Fruit fly (Drosophila melanogaster): ENCODE data around the gene CG14823.

Gene CG14823

dm6 chr3L:7090764-7091163 lies 24.6 kb downstream of the CG14823 start (continued):
- no peak for TF ChIP-seq CG31388 (GFP tag; optimal IDR thresholded peaks at IDR 0.05)
- TF ChIP-seq CoRest (tag; optimal IDR thresholded peaks at IDR 0.05) = peak; percentile 53
- peak; percentile 51 for TF ChIP-seq slbo (GFP tag; IDR thresholded peaks at IDR 0.05)
- peak; percentile 85 for TF ChIP-seq CG11504 (tag; optimal IDR thresholded peaks at IDR 0.05)
- peak; percentile 75; the same call in 2 of the 3 replicates for TF ChIP-seq CG34422 (GFP tag; IDR thresholded peaks at IDR 0.05)
- TF ChIP-seq D19A (tag; optimal IDR thresholded peaks at IDR 0.05) = peak; percentile 57
- TF ChIP-seq prd (optimal IDR thresholded peaks at IDR 0.05) = no peak
- TF ChIP-seq prd (GFP tag; IDR thresholded peaks at IDR 0.05) = peak; percentile 82
- TF ChIP-seq pnt (GFP tag; optimal IDR thresholded peaks at IDR 0.05) = peak; percentile 44
- peak; percentile 34 for TF ChIP-seq gcm (GFP tag; optimal IDR thresholded peaks at IDR 0.05)
- TF ChIP-seq CG10209 (GFP tag; optimal IDR thresholded peaks at IDR 0.05) = peak; percentile 32
- TF ChIP-seq Atf-2 (GFP tag; optimal IDR thresholded peaks at IDR 0.05) = no peak
- peak; percentile 78 for TF ChIP-seq lab (GFP tag; optimal IDR thresholded peaks at IDR 0.05)
- TF ChIP-seq NfI (GFP tag; optimal IDR thresholded peaks at IDR 0.05) = peak; percentile 34
- no peak for TF ChIP-seq bigmax (GFP tag; optimal IDR thresholded peaks at IDR 0.05)
- peak; percentile 68 for TF ChIP-seq Oaz (GFP tag; IDR thresholded peaks at IDR 0.05)
- TF ChIP-seq CG4854 (GFP tag; optimal IDR thresholded peaks at IDR 0.05) = peak; percentile 21
- TF ChIP-seq CG10979 (tag; optimal IDR thresholded peaks at IDR 0.05) = peak; percentile 64
- TF ChIP-seq ap (GFP tag; IDR thresholded peaks at IDR 0.05) = peak; percentile 60
- TF ChIP-seq kni (GFP tag; optimal IDR thresholded peaks at IDR 0.05) = no peak
- TF ChIP-seq CG14441 (GFP tag; IDR thresholded peaks at IDR 0.05) = peak; percentile 88
- TF ChIP-seq CG10654 (GFP tag; optimal IDR thresholded peaks at IDR 0.05) = peak; percentile 58
- TF ChIP-seq CG4404 (GFP tag; IDR thresholded peaks at IDR 0.05) = peak; percentile 47
- no peak for TF ChIP-seq CG18011 (GFP tag; optimal IDR thresholded peaks at IDR 0.05)
- TF ChIP-seq Gsc (GFP tag; IDR thresholded peaks at IDR 0.05) = peak; percentile 22; the same call in 1 of the 2 replicates
- TF ChIP-seq CG12391 (tag; optimal IDR thresholded peaks at IDR 0.05) = peak; percentile 54
- no peak for TF ChIP-seq vnd (GFP tag; IDR thresholded peaks at IDR 0.05; ENCODE audit: partially characterized antibody)
- TF ChIP-seq abd-A (tag; optimal IDR thresholded peaks at IDR 0.05) = peak; percentile 60
- peak; percentile 46 for TF ChIP-seq Hsf (GFP tag; optimal IDR thresholded peaks at IDR 0.05)
- TF ChIP-seq CG8290 (GFP tag; optimal IDR thresholded peaks at IDR 0.05) = no peak
- TF ChIP-seq CG8290 (tag; optimal IDR thresholded peaks at IDR 0.05) = peak in 1 of 2 experiments; percentile 46
- TF ChIP-seq hkb (optimal IDR thresholded peaks at IDR 0.05) = no peak
- peak; percentile 78 for TF ChIP-seq hkb (GFP tag; IDR thresholded peaks at IDR 0.05)
- TF ChIP-seq hb (GFP tag; IDR thresholded peaks at IDR 0.05; ENCODE audit: partially characterized antibody) = no peak
- peak; percentile 39 for TF ChIP-seq CG8924 (tag; optimal IDR thresholded peaks at IDR 0.05)
- no peak for TF ChIP-seq Sry-β (GFP tag; optimal IDR thresholded peaks at IDR 0.05)
- no peak for TF ChIP-seq CG2889 (GFP tag; IDR thresholded peaks at IDR 0.05)
- TF ChIP-seq CG34224 (GFP tag; IDR thresholded peaks at IDR 0.05; ENCODE audit: partially characterized antibody) = no peak
- no peak for TF ChIP-seq CG7745 (tag; optimal IDR thresholded peaks at IDR 0.05)
- peak; percentile 58 for TF ChIP-seq CG10366 (GFP tag; IDR thresholded peaks at IDR 0.05)
- peak; percentile 82 for TF ChIP-seq CG2712 (tag; optimal IDR thresholded peaks at IDR 0.05)
- TF ChIP-seq dan (GFP tag; IDR thresholded peaks at IDR 0.05) = no peak
- peak; percentile 19 for TF ChIP-seq Ssrp (tag; optimal IDR thresholded peaks at IDR 0.05)
- no peak for TF ChIP-seq Mad (GFP tag; optimal IDR thresholded peaks at IDR 0.05)
- TF ChIP-seq CG7357 (GFP tag; IDR thresholded peaks at IDR 0.05) = peak; percentile 65; the same call in 2 of the 3 replicates
- TF ChIP-seq CG6683 (GFP tag; optimal IDR thresholded peaks at IDR 0.05) = peak; percentile 24
- peak; percentile 48 for TF ChIP-seq Hmr (GFP tag; optimal IDR thresholded peaks at IDR 0.05)
- TF ChIP-seq corto (GFP tag; optimal IDR thresholded peaks at IDR 0.05) = no peak
- peak; percentile 60 for TF ChIP-seq cwo (GFP tag; optimal IDR thresholded peaks at IDR 0.05)
- TF ChIP-seq bab2 (GFP tag; optimal IDR thresholded peaks at IDR 0.05) = peak; percentile 51
- 0 out of 2 replicates have a peak, but pooled peaks have one; percentile 25 for TF ChIP-seq CG9215 (GFP tag; IDR thresholded peaks at IDR 0.05)

Measured in whole organism, embryonic.